Worm (Caenorhabditis elegans): ENCODE data around the gene abl-1.

Gene abl-1

DNA sequence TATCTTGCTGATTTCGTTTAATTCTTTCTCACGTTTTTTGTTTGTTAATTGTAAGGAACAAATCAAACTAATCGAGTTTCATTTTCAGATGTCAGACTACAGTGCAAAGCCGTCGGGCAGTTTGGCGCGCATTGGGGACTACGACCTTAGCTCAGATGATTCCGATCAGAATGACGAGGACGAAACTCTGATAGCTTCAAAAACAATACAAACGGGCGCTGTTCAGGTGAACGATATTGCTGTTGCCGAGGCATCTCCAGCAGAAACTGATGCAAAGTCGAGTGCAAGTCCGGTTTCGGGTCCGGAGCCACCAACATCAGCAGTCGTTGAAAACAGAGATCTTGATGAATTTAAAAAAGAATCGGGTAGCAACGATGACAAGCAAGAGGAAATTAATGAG, 54.8 kb downstream of the abl-1 start, which contains the start of gene bet-2:
Gene bet-2 (plus strand): TSS at position 89 of the 400 bp plus-strand sequence.
- TF ChIP-seq F52B5.7 (tag; optimal IDR thresholded peaks at IDR 0.05) (no peak), mes-4 (tag; optimal IDR thresholded peaks at IDR 0.05) (no peak), nhr-80 (tag; optimal IDR thresholded peaks at IDR 0.05) (no peak), athp-1 (tag; optimal IDR thresholded peaks at IDR 0.05) (no peak), unc-130 (GFP tag; optimal IDR thresholded peaks at IDR 0.05) (no peak), ama-1 (optimal IDR thresholded peaks at IDR 0.05) (no peak), ama-1 (GFP tag; optimal IDR thresholded peaks at IDR 0.05) (no peak), madf-6 (GFP tag; IDR thresholded peaks at IDR 0.05) (no peak), lin-54 (GFP tag; optimal IDR thresholded peaks at IDR 0.05) (no peak), mcd-1 (GFP tag; IDR thresholded peaks at IDR 0.05) (no peak), rpc-1 (optimal IDR thresholded peaks at IDR 0.05) (no peak), rpc-1 (tag; optimal IDR thresholded peaks at IDR 0.05) (no peak), nhr-27 (tag; optimal IDR thresholded peaks at IDR 0.05) (no peak), dpl-1 (GFP tag; optimal IDR thresholded peaks at IDR 0.05) (no peak), egl-18 (GFP tag; IDR thresholded peaks at IDR 0.05) (no peak), snpc-1.1 (tag; optimal IDR thresholded peaks at IDR 0.05; ENCODE audit: insufficient read depth) (no peak), efl-1 (GFP tag; optimal IDR thresholded peaks at IDR 0.05) (no peak), zfh-2 (GFP tag; conservative IDR thresholded peaks at IDR 0.05) (no peak), ceh-27 (GFP tag; optimal IDR thresholded peaks at IDR 0.05) (no peak), F23B12.7 (tag; optimal IDR thresholded peaks at IDR 0.05; ENCODE audit: insufficient read depth) (no peak)

DNA sequence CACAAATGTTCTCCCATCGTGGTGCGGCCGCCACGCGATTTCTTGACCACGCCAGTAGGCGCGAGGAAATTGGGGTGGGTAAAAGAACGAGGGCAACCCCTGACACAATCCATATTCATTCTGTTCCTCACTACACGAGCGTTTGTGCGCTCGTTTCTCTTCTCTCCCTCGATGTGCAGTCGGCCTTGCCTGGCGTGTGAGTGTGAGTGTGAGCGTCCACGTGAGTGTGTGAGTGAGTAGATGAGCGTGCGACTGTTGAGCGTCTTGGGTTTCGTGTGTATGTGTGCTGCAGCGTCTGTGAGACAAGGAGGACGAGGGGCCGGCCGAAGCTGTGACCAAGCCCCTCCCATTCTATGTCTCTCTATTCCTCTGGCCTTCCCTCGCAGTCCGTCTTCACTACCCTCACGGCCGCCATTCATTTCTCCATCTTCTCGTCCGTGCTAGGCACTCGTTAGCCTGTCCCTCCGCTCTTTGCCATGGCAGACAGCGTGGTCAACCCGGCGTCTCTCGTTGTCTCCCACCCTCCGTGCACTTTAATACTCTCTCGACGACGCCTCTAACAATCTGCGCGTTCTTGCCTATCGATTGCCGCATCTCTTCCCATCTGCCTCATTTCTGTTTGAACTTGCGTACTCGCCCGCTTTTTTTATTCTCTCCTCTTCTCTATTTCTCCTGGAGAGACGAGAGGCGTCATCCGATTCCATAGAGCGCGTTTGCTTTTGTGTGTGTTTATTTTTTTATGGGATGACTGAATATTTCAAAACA, 55.4 kb downstream of the abl-1 start:
- TF ChIP-seq attf-5 (GFP tag; optimal IDR thresholded peaks at IDR 0.05) (peak; percentile 95), let-607 (tag; optimal IDR thresholded peaks at IDR 0.05) (peak; percentile 44 to 77), rpc-1 (optimal IDR thresholded peaks at IDR 0.05) (no peak), rpc-1 (tag; optimal IDR thresholded peaks at IDR 0.05) (no peak), C06A6.2 (GFP tag; conservative IDR thresholded peaks at IDR 0.05) (peak; percentile 68; the same call in 1 of the 2 replicates), pha-4 (tag; optimal IDR thresholded peaks at IDR 0.05) (peak; percentile 34), atf-7 (tag; optimal IDR thresholded peaks at IDR 0.05) (peak; percentile 89), F22D6.2 (tag; optimal IDR thresholded peaks at IDR 0.05) (peak; percentile 50), Y79H2A.3 (GFP tag; conservative IDR thresholded peaks at IDR 0.05) (no peak), ceh-58 (GFP tag; IDR thresholded peaks at IDR 0.05) (no peak), K11D2.4 (GFP tag; IDR thresholded peaks at IDR 0.05) (peak; percentile 59), B0261.1 (tag; optimal IDR thresholded peaks at IDR 0.05) (peak; percentile 17), hsf-1 (GFP tag; IDR thresholded peaks at IDR 0.05) (no peak), nfyb-1 (GFP tag; IDR thresholded peaks at IDR 0.05) (peak; percentile 88), snpc-3.4 (tag; optimal IDR thresholded peaks at IDR 0.05) (peak; percentile 43), ztf-6 (GFP tag; IDR thresholded peaks at IDR 0.05) (no peak), ets-4 (GFP tag; optimal IDR thresholded peaks at IDR 0.05) (peak; percentile 52), rec-8 (tag; optimal IDR thresholded peaks at IDR 0.05) (peak in 1 of 2 experiments; percentile 29), mxl-1 (tag; optimal IDR thresholded peaks at IDR 0.05) (peak; percentile 81), ztf-3 (GFP tag; optimal IDR thresholded peaks at IDR 0.05) (no peak), B0336.3 (GFP tag; IDR thresholded peaks at IDR 0.05) (peak; percentile 96), nfya-1 (tag; optimal IDR thresholded peaks at IDR 0.05; ENCODE audit: borderline replicate concordance, insufficient read depth) (no peak), tlf-1 (GFP tag; optimal IDR thresholded peaks at IDR 0.05) (peak; percentile 62), nhr-90 (tag; optimal IDR thresholded peaks at IDR 0.05) (peak; percentile 73), ztf-28 (GFP tag; IDR thresholded peaks at IDR 0.05) (no peak), ekl-4 (GFP tag; IDR thresholded peaks at IDR 0.05) (peak; percentile 75; the same call in 1 of the 2 replicates), hrde-1 (tag; optimal IDR thresholded peaks at IDR 0.05; ENCODE audit: borderline replicate concordance) (no peak), ztf-18 (tag; optimal IDR thresholded peaks at IDR 0.05) (peak; percentile 74), ztf-25 (GFP tag; IDR thresholded peaks at IDR 0.05) (no peak), cebp-2 (GFP tag; IDR thresholded peaks at IDR 0.05) (no peak)
